Worm (Caenorhabditis elegans) whole organism, young adult: ENCODE results near the gene nspb-2.

Source experiments
- D2030.7 ChIP-seq: fragments of 200-800 bp; sonication (Bioruptor generic); IDR thresholded peaks from 2 replicates; pipeline ENCODE4 v1.3.6; 2022; ENCODE audit warnings: missing genetic modification reagents, missing genetic modification characterization, missing compliant biosample characterization
- F22D6.2 ChIP-seq: sonication (generic microtip); optimal IDR thresholded peaks from 2 replicates; lab custom pipeline; 2016; ENCODE audit warnings: mild to moderate bottlenecking, missing genetic modification characterization, missing compliant biosample characterization
- T07F8.4 ChIP-seq: sonication (generic microtip); optimal IDR thresholded peaks from 2 replicates; lab custom pipeline; 2016; ENCODE audit warnings: mild to moderate bottlenecking, missing genetic modification characterization, moderate library complexity, missing compliant biosample characterization
- Y67H2A.10 ChIP-seq: fragments of 200-800 bp; sonication (Bioruptor generic); conservative IDR thresholded peaks from 2 replicates; pipeline ENCODE4 v1.3.6; 2022; ENCODE audit warnings: missing genetic modification reagents, missing genetic modification characterization, missing compliant biosample characterization
- atf-7 ChIP-seq: sonication (generic microtip); optimal IDR thresholded peaks from 2 replicates; lab custom pipeline; 2017; ENCODE audit warnings: mild to moderate bottlenecking, missing genetic modification characterization, missing compliant biosample characterization
- athp-1 ChIP-seq: sonication (generic microtip); optimal IDR thresholded peaks from 2 replicates; lab custom pipeline; 2017; ENCODE audit warnings: mild to moderate bottlenecking, missing genetic modification characterization, missing compliant biosample characterization
- ceh-100 ChIP-seq: fragments of 200-800 bp; sonication (Bioruptor generic); IDR thresholded peaks from 2 replicates; pipeline ENCODE4 v1.3.6; 2022; ENCODE audit warnings: missing genetic modification reagents, missing genetic modification characterization, missing compliant biosample characterization
- dpl-1 ChIP-seq: fragments of 150-350 bp; optimal IDR thresholded peaks from 2 replicates; lab custom pipeline; 2014; ENCODE audit warnings: missing biosample characterization, missing genetic modification reagents, missing genetic modification characterization
- efl-1 ChIP-seq: fragments of 150-350 bp; optimal IDR thresholded peaks from 2 replicates; lab custom pipeline; 2014; ENCODE audit warnings: missing biosample characterization, missing genetic modification reagents, missing genetic modification characterization
- hlh-12 ChIP-seq: sonication (generic microtip); optimal IDR thresholded peaks from 2 replicates; lab custom pipeline; 2016; ENCODE audit warnings: missing genetic modification characterization, missing compliant biosample characterization
- lag-1 ChIP-seq: fragments of 200-800 bp; sonication (Bioruptor generic); IDR thresholded peaks from 2 replicates; pipeline ENCODE4 v1.3.6; 2022; ENCODE audit warnings: missing genetic modification reagents, missing genetic modification characterization, missing compliant biosample characterization
- pbrm-1 ChIP-seq: fragments of 200-800 bp; sonication (Bioruptor generic); IDR thresholded peaks from 2 replicates; pipeline ENCODE4 v1.3.6; 2022; ENCODE audit warnings: missing genetic modification reagents, missing genetic modification characterization, missing compliant biosample characterization
- somi-1 ChIP-seq: fragments of 200-800 bp; sonication (Bioruptor generic); optimal IDR thresholded peaks from 2 replicates; lab custom pipeline; 2018; ENCODE audit warnings: mild to moderate bottlenecking, missing genetic modification characterization, missing compliant biosample characterization
- ztf-18 ChIP-seq: sonication (generic microtip); optimal IDR thresholded peaks from 2 replicates; lab custom pipeline; 2016; ENCODE audit warnings: missing genotype, mild to moderate bottlenecking, missing genetic modification characterization, missing compliant biosample characterization

ce11 chrIV:6581658-6582057 is 9.8 kb upstream of the nspb-2 start:
- TF ChIP-seq pbrm-1 (GFP tag; lab: Robert Waterston, UW): no peak
- TF ChIP-seq efl-1 (GFP tag; lab: Kevin White, UChicago): no peak
- TF ChIP-seq atf-7: no peak
- TF ChIP-seq dpl-1 (GFP tag; lab: Kevin White, UChicago): no peak
- TF ChIP-seq ceh-100 (GFP tag; lab: Robert Waterston, UW): no peak
- TF ChIP-seq Y67H2A.10 (GFP tag; lab: Robert Waterston, UW): no peak
- TF ChIP-seq T07F8.4 (tag; lab: Kevin White, UChicago): no peak
- no peak for TF ChIP-seq F22D6.2 (tag; lab: Kevin White, UChicago)
- TF ChIP-seq somi-1: no peak
- TF ChIP-seq D2030.7: no peak
- no peak for TF ChIP-seq athp-1 (tag; lab: Kevin White, UChicago)
- no peak for TF ChIP-seq lag-1
- no peak for TF ChIP-seq ztf-18 (tag; lab: Kevin White, UChicago)
- no peak for TF ChIP-seq hlh-12
